Fruit fly (Drosophila melanogaster) whole organism, pupa: Measurements from ENCODE around the gene sNPF-R.

ENCODE experiments used
- CG10348 ChIP-seq: fragments of 200-800 bp; sonication (Bioruptor generic); IDR thresholded peaks from 2 replicates; pipeline ENCODE4 v1.3.6; 2022; ENCODE audit warnings: missing biosample characterization, missing genetic modification characterization
- CG12605 ChIP-seq: fragments of 200-800 bp; sonication (Bioruptor generic); IDR thresholded peaks from 2 replicates; pipeline ENCODE4 v1.3.6; 2022; ENCODE audit warnings: missing biosample characterization, missing genetic modification characterization
- CG13204 ChIP-seq: fragments of 200-800 bp; sonication (Bioruptor generic); optimal IDR thresholded peaks from 2 replicates; lab custom pipeline; 2018; ENCODE audit warnings: missing biosample characterization, mild to moderate bottlenecking, missing genetic modification characterization, moderate library complexity
- CG14655 ChIP-seq: fragments of 200-800 bp; sonication (Bioruptor generic); optimal IDR thresholded peaks from 3 replicates; lab custom pipeline; 2017; ENCODE audit warnings: mild to moderate bottlenecking, missing biosample characterization, missing genetic modification reagents, missing genetic modification characterization
- CG15710 ChIP-seq: fragments of 200-800 bp; sonication (Bioruptor generic); optimal IDR thresholded peaks from 2 replicates; lab custom pipeline; 2018; ENCODE audit warnings: missing biosample characterization, mild to moderate bottlenecking, missing genetic modification characterization, moderate library complexity
- CG17806 ChIP-seq: fragments of 200-800 bp; sonication (Bioruptor generic); optimal IDR thresholded peaks from 2 replicates; lab custom pipeline; 2018; ENCODE audit warnings: missing biosample characterization, mild to moderate bottlenecking, missing genetic modification characterization, moderate library complexity
- CG32121 ChIP-seq: fragments of 200-800 bp; sonication (Bioruptor generic); IDR thresholded peaks from 2 replicates; pipeline ENCODE4 v1.3.6; 2022; ENCODE audit warnings: missing biosample characterization, missing genetic modification characterization
- CG34367 ChIP-seq: fragments of 200-800 bp; sonication (Bioruptor generic); optimal IDR thresholded peaks from 2 replicates; lab custom pipeline; 2018; ENCODE audit warnings: missing biosample characterization, mild to moderate bottlenecking, missing genetic modification characterization
- CG4496 ChIP-seq: fragments of 200-800 bp; sonication (Bioruptor generic); IDR thresholded peaks from 3 replicates; pipeline ENCODE4 v1.3.6; 2022; ENCODE audit warnings: missing biosample characterization, missing genetic modification characterization
- CG8159 ChIP-seq: fragments of 200-800 bp; sonication (Bioruptor generic); optimal IDR thresholded peaks from 3 replicates; lab custom pipeline; 2018; ENCODE audit warnings: missing biosample characterization, mild to moderate bottlenecking, missing genetic modification characterization, moderate library complexity
- CG8301 ChIP-seq: fragments of 200-800 bp; sonication (Bioruptor generic); optimal IDR thresholded peaks from 2 replicates; lab custom pipeline; 2018; ENCODE audit warnings: missing biosample characterization, mild to moderate bottlenecking, missing genetic modification characterization
- CG9948 ChIP-seq: fragments of 200-800 bp; sonication (Bioruptor generic); optimal IDR thresholded peaks from 2 replicates; lab custom pipeline; 2018; ENCODE audit warnings: missing biosample characterization, mild to moderate bottlenecking, missing genetic modification characterization, moderate library complexity
- D1 ChIP-seq: fragments of 200-800 bp; sonication (Bioruptor generic); optimal IDR thresholded peaks from 2 replicates; lab custom pipeline; 2018; ENCODE audit warnings: missing biosample characterization, mild to moderate bottlenecking, missing genetic modification characterization, moderate library complexity
- EcR ChIP-seq: fragments of 200-800 bp; sonication (Bioruptor generic); optimal IDR thresholded peaks from 3 replicates; lab custom pipeline; 2019; ENCODE audit warnings: missing biosample characterization, missing genetic modification characterization, mild to moderate bottlenecking, moderate library complexity, missing genetic modification reagents
- Ets98B ChIP-seq: fragments of 200-800 bp; sonication (Bioruptor generic); IDR thresholded peaks from 2 replicates; pipeline ENCODE4 v1.3.6; 2022; ENCODE audit warnings: missing biosample characterization, missing genetic modification characterization
- Pif1A ChIP-seq: fragments of 200-800 bp; sonication (Bioruptor generic); optimal IDR thresholded peaks from 3 replicates; lab custom pipeline; 2016; ENCODE audit warnings: missing biosample characterization, missing genetic modification characterization
- Pif1B ChIP-seq: fragments of 200-800 bp; sonication (Bioruptor generic); optimal IDR thresholded peaks from 3 replicates; lab custom pipeline; 2016; ENCODE audit warnings: missing biosample characterization, missing genetic modification characterization
- Snoo ChIP-seq: fragments of 200-800 bp; sonication (Bioruptor generic); optimal IDR thresholded peaks from 3 replicates; lab custom pipeline; 2017; ENCODE audit warnings: missing biosample characterization, mild to moderate bottlenecking, missing genetic modification characterization, inconsistent platforms
- fd96Ca ChIP-seq: fragments of 200-800 bp; sonication (Bioruptor generic); IDR thresholded peaks from 3 replicates; pipeline ENCODE4 v1.3.6; 2022; ENCODE audit warnings: missing biosample characterization, missing genetic modification characterization
- gl ChIP-seq: fragments of 200-800 bp; sonication (Bioruptor generic); optimal IDR thresholded peaks from 2 replicates; lab custom pipeline; 2018; ENCODE audit warnings: missing biosample characterization, mild to moderate bottlenecking, missing genetic modification characterization
- rn ChIP-seq: fragments of 200-800 bp; sonication (Bioruptor generic); IDR thresholded peaks from 2 replicates; pipeline ENCODE4 v1.3.6; 2022; ENCODE audit warnings: missing biosample characterization, missing genetic modification characterization

sNPF-R gene

DNA sequence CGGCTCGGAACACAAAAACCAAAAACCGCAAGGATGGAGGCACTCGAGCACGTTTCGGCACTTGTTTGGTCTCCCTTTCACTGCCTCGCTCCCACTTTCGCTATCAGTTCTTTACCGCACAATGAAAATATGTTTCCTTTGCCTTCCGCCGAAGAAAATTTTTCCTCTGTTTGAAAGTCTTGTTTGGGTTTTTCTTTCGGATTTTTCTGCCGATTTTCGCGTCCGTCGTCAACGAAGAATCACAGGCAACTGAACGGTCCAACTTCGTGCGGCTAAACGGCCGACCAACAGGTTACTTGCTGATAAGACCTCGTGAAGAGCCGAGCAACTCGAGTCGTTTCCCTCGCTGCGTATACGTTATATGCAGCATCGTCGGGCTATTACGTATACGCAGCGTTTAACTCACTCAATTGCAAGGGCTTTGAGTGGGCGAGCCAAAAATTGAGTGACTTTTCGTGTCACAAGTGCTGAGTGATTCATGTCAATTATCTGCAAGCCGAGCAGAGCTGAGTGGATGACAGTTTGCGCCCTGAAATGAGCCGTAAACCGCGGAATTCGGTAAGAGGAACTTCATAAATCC is at the start of gene sNPF-R:
Gene sNPF-R, minus strand, starts transcription at position 253 of the 580 bp plus-strand sequence.
- TF ChIP-seq CG4496 (GFP tag; lab: Robert Waterston, UW) = no peak
- no peak for TF ChIP-seq CG10348
- TF ChIP-seq CG13204 (GFP tag; lab: Kevin White, UChicago) = no peak

DNA sequence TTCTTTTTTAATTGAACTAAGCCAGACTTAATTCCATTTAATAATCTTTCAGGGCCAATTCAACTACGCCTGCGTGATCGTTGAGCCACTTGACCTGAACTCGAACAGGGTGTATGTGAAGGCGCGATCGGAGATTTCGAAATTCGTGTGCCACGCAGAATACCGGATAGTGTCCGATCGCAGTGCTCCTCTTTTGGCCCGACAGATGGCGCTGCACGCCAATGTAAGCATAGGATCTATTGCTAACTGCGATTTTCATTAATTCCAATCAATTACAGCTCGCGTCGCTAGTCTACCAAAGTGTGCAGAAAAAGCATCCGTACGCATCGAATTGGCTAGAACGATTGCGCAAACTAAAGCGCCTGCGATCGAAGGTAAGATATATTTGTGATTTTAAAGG is 49.5 kb upstream of the sNPF-R start:
- TF ChIP-seq CG8159 (tag; lab: Kevin White, UChicago) = no peak
- no peak for TF ChIP-seq EcR (GFP tag; lab: Kevin White, UChicago)
- TF ChIP-seq Ets98B (GFP tag; lab: Robert Waterston, UW) = no peak
- no peak for TF ChIP-seq Pif1A (GFP tag; lab: Kevin White, UChicago)
- TF ChIP-seq CG13204 (GFP tag; lab: Kevin White, UChicago) = no peak
- no peak for TF ChIP-seq CG14655 (GFP tag; lab: Kevin White, UChicago)
- TF ChIP-seq CG32121 (GFP tag; lab: Robert Waterston, UW) = no peak
- TF ChIP-seq rn (GFP tag; lab: Robert Waterston, UW) = no peak
- TF ChIP-seq CG4496 (GFP tag; lab: Robert Waterston, UW) = no peak
- no peak for TF ChIP-seq Pif1B (GFP tag; lab: Kevin White, UChicago)
- no peak for TF ChIP-seq D1 (tag; lab: Kevin White, UChicago)
- TF ChIP-seq CG10348 = no peak
- no peak for TF ChIP-seq gl (tag; lab: Kevin White, UChicago)
- TF ChIP-seq CG34367 (tag; lab: Kevin White, UChicago) = no peak
- TF ChIP-seq CG9948 (tag; lab: Kevin White, UChicago) = no peak
- TF ChIP-seq CG8301 (tag; lab: Kevin White, UChicago) = no peak
- TF ChIP-seq CG12605 (GFP tag; lab: Robert Waterston, UW) = no peak
- no peak for TF ChIP-seq fd96Ca (GFP tag; lab: Robert Waterston, UW)
- no peak for TF ChIP-seq CG15710 (tag; lab: Kevin White, UChicago)
- TF ChIP-seq Snoo (tag; lab: Kevin White, UChicago) = no peak

DNA sequence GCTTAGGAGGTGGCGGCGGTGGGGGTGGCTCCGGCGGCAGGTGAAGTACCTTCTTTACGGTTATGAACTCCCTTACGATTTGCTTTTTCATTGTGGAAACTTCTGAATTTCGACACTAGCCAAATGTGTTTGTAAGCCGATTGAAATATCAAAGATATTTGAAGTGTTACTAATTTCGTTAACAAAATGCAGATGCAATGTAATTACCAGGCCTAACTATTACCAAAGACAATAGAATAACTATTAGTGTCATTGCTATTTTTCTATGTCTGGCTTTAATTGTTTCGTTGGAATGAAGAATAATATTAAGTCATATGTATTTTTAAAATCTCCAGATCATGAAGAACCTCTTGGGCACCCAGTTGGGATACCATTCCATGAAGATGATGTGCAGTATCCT is 44.4 kb upstream of the sNPF-R start, which contains the start of gene CG7335:
Gene CG7335, minus strand, starts transcription at position 101 of the 400 bp plus-strand sequence.
- no peak for TF ChIP-seq CG34367 (tag; lab: Kevin White, UChicago)
- TF ChIP-seq CG17806 (tag; lab: Kevin White, UChicago) = no peak
- TF ChIP-seq CG10348 = no peak
- no peak for TF ChIP-seq CG12605 (GFP tag; lab: Robert Waterston, UW)
- TF ChIP-seq CG4496 (GFP tag; lab: Robert Waterston, UW) = no peak
- TF ChIP-seq CG9948 (tag; lab: Kevin White, UChicago) = no peak
- TF ChIP-seq EcR (GFP tag; lab: Kevin White, UChicago) = no peak
- TF ChIP-seq Pif1B (GFP tag; lab: Kevin White, UChicago) = no peak
- TF ChIP-seq CG14655 (GFP tag; lab: Kevin White, UChicago) = no peak
- no peak for TF ChIP-seq CG13204 (GFP tag; lab: Kevin White, UChicago)
- no peak for TF ChIP-seq CG8159 (tag; lab: Kevin White, UChicago)

DNA sequence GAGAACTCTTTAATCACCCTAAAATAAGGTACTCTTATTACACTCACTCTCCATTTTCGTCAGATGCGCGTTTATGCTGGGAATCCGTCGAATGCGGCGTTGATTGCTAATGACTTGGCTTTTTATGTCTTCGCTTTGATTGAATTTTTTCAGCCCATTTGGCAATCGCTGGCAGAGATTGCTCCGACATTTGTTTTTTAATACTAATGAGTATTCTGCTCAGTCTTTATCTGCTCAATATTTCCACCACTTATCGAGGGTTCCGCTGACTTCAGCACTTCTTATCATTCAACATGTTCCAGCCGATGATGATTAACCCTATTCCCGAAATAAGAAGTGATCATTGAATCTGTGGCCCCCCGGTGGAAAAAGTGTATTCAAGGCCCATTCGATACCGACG is 42.8 kb upstream of the sNPF-R start, which contains the start of gene obst-J:
Gene obst-J, minus strand, starts transcription at position 101 of the 400 bp plus-strand sequence.
- TF ChIP-seq Pif1B (GFP tag; lab: Kevin White, UChicago) = no peak
- TF ChIP-seq gl (tag; lab: Kevin White, UChicago) = no peak
- no peak for TF ChIP-seq CG32121 (GFP tag; lab: Robert Waterston, UW)
- TF ChIP-seq CG13204 (GFP tag; lab: Kevin White, UChicago) = no peak
- TF ChIP-seq Ets98B (GFP tag; lab: Robert Waterston, UW) = no peak
- TF ChIP-seq, all 21 proteins: peak for 0

DNA sequence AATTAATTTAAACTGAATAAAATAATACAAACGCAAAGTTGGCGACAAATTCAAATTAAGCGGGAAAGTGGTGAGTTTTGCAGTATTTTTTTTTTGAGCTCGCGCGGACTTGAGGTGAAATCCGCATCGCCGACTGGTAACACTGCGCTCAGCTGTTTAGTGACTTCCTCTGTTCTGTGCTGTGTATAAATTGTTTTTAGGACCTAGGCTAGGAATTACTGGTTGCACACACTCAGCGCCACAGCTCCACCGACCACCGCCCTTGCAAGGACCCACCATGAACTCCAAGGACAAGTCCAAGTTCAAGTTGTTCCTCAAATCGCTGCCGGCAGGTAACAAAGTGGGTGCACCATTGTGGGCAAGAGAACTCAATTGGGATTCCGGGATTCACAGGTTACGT is 40.2 kb upstream of the sNPF-R start, which contains the start of gene gig:
Gene gig, plus strand, starts transcription at position 150 of the 400 bp plus-strand sequence.
- TF ChIP-seq CG14655 (GFP tag; lab: Kevin White, UChicago) (no peak), D1 (tag; lab: Kevin White, UChicago) (no peak), EcR (GFP tag; lab: Kevin White, UChicago) (no peak)

DNA sequence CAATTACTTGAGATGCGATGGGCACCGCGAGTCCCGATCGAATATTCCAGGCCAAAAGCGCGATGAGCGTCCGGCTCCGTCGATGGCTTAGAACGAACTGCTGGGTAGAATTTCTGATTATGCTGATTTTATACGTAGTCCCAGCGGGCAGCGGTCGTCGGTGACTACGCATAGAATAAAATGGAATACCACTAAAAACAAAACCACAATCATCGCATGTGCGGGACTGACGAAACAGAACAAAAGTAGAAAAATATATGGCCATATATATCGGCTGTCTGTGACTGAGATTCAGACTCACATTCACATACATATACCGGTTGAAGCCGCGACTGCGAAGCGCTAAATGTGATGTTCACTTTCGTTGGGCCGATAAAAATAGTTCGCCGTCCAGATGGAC is 38.5 kb upstream of the sNPF-R start, which contains the start of gene CG7365:
Gene CG7365, minus strand, starts transcription at position 101 of the 400 bp plus-strand sequence.
- no peak for TF ChIP-seq CG17806 (tag; lab: Kevin White, UChicago)
- no peak for TF ChIP-seq CG9948 (tag; lab: Kevin White, UChicago)
- TF ChIP-seq rn (GFP tag; lab: Robert Waterston, UW) = no peak
- TF ChIP-seq CG10348 = no peak
- TF ChIP-seq EcR (GFP tag; lab: Kevin White, UChicago) = no peak
- TF ChIP-seq CG8301 (tag; lab: Kevin White, UChicago) = no peak
- no peak for TF ChIP-seq gl (tag; lab: Kevin White, UChicago)
- no peak for TF ChIP-seq CG4496 (GFP tag; lab: Robert Waterston, UW)
- TF ChIP-seq CG15710 (tag; lab: Kevin White, UChicago) = no peak
- no peak for TF ChIP-seq CG32121 (GFP tag; lab: Robert Waterston, UW)
- TF ChIP-seq CG34367 (tag; lab: Kevin White, UChicago) = no peak
- no peak for TF ChIP-seq CG14655 (GFP tag; lab: Kevin White, UChicago)
- TF ChIP-seq D1 (tag; lab: Kevin White, UChicago) = no peak
- no peak for TF ChIP-seq CG13204 (GFP tag; lab: Kevin White, UChicago)
- TF ChIP-seq Snoo (tag; lab: Kevin White, UChicago) = no peak
- no peak for TF ChIP-seq fd96Ca (GFP tag; lab: Robert Waterston, UW)
- no peak for TF ChIP-seq Pif1A (GFP tag; lab: Kevin White, UChicago)
- TF ChIP-seq Ets98B (GFP tag; lab: Robert Waterston, UW) = no peak
